Fruit fly (Drosophila melanogaster) whole organism, prepupa: ENCODE results near the gene CG10749.
A peak's percentile ranks its signal among the peaks of the same experiment; 100 is the strongest.

Experiments
- CG6854 ChIP-seq: fragments of 200-800 bp; sonication (Bioruptor generic); optimal IDR thresholded peaks from 2 replicates; lab custom pipeline; 2017; ENCODE audit warnings: missing biosample characterization, mild to moderate bottlenecking, missing genetic modification characterization
- Hr39 ChIP-seq: fragments of 200-800 bp; sonication (Bioruptor generic); optimal IDR thresholded peaks from 2 replicates; lab custom pipeline; 2016; ENCODE audit warnings: missing biosample characterization, missing genetic modification characterization

dm6 chr3L:13022160-13022853 is 50.0 kb downstream of the CG10749 start, which contains the start of gene Adk2:
- no peak for TF ChIP-seq Hr39 (GFP tag; lab: Kevin White, UChicago)
- peak; percentile 27 for TF ChIP-seq CG6854 (GFP tag; lab: Kevin White, UChicago)
